Fruit fly (Drosophila melanogaster): ENCODE results near the gene Gabat.
A peak's percentile ranks its signal among the peaks of the same experiment; 100 is the strongest.

The Gabat gene

DNA sequence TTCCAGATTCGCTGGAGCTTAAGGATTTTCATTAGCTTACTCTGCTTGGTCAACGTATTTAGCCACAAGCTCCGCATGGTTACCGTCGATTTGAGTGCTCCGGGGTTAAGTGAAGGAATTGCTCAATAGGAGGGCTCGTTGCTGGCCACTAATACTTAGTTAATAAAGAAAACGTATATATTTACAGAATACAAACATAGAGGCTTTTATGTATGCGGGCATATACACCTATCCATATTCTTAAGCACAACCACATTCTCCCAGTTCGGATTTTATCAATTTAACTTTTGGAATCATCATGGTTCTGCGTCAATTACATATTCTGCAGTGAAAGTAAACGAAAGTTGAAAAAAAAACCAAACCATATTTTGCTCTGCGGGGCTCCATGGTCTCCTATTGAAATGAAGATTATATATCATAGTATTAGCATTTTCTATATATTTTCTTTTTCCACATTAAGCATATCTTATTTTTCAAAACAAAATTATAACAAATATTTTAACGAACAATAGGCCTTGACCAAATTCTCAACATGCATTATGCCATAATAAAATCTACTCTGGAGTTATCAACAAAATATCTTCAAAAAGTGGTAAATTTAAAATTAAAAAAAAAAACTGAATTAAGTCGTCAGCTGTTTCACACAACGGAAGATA lies at the start of gene Gabat, which contains the start of gene Tom20:
Gene Gabat (minus strand): TSS at position 606 of the 656 bp plus-strand sequence.
Gene Tom20 (plus strand): TSS at position 564 of the 656 bp plus-strand sequence.
- no peak for TF ChIP-seq Myc (optimal IDR thresholded peaks at IDR 0.05)
- no peak for TF ChIP-seq ttk (optimal IDR thresholded peaks at IDR 0.05)
- TF ChIP-seq insv (optimal IDR thresholded peaks at IDR 0.05), result no peak
- no peak for TF ChIP-seq psq (optimal IDR thresholded peaks at IDR 0.05)
- no peak for TF ChIP-seq h (optimal IDR thresholded peaks at IDR 0.05)
- no peak for TF ChIP-seq Sin3A (optimal IDR thresholded peaks at IDR 0.05)

DNA sequence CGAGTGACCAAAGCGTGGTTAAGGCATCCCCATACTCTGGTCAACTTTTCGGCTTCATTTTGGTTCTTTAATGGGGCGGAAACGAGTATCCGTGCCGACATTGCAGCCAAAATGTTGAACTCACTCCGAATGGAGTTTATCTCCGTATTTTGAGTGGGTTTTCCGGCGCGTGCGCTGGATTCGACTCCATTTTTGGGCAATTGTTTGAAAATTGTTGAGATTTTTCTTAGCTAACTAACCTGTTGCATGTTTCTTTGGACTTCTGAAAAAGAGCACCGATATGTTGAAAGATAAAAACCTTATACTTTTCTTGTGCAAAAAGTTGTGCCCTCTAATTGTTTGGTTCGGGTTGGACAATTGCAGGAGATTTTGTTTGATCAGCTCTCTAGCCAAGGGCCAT lies 36.1 kb upstream of the Gabat start:
- TF ChIP-seq Sin3A (optimal IDR thresholded peaks at IDR 0.05), result no peak
- no peak for TF ChIP-seq psq (optimal IDR thresholded peaks at IDR 0.05)
- TF ChIP-seq Myc (optimal IDR thresholded peaks at IDR 0.05), result no peak
- TF ChIP-seq ttk (optimal IDR thresholded peaks at IDR 0.05), result no peak

DNA sequence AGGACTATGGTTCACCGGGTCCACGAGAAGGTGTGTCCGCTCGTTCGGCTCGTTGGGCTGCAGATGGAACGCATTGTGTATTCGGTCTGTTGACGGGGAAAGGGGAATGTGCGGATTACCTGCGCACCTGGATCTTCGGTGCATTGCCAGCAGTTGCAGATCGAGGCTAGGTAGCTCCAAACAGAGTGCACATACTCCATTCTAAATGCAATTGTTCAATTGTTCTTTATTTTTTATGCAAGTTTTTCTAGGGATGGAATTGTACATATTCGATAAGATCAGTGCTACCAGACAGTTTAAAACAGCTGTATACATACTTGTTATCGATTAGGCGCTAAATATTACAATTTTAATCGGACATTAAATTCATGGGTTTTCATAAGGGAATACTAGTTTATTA lies 28.3 kb upstream of the Gabat start, which contains the start of gene Lamtor1:
Gene Lamtor1 (minus strand): TSS at position 268 of the 400 bp plus-strand sequence.
- TF ChIP-seq insv (optimal IDR thresholded peaks at IDR 0.05), result no peak
- peak; percentile 79 for TF ChIP-seq psq (optimal IDR thresholded peaks at IDR 0.05)
- TF ChIP-seq Sin3A (optimal IDR thresholded peaks at IDR 0.05), result no peak
- no peak for TF ChIP-seq ttk (optimal IDR thresholded peaks at IDR 0.05)

DNA sequence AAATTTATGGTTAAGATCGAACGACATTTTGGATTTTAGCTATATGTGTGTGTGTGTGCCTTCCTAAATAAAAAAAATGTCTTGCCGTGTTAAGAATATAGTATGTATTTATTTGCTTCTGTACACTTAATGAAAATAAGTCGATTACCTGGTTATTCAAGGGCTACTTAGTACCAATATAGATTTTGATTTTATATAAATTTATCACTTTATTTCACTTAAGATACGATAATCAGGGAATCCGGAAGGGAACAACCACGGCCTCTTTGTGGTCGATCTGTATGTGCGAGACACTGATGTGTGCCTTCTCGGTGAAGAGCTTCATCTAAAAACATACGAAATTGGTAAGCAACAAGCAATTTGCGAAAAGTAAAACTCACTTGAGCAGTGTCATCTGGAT lies 27.2 kb upstream of the Gabat start, which contains the start of gene CG14183:
Gene CG14183 (minus strand): TSS at position 101 of the 400 bp plus-strand sequence.
- TF ChIP-seq psq (optimal IDR thresholded peaks at IDR 0.05), result no peak
- TF ChIP-seq h (optimal IDR thresholded peaks at IDR 0.05), result no peak
- no peak for TF ChIP-seq Sin3A (optimal IDR thresholded peaks at IDR 0.05)
- no peak for TF ChIP-seq insv (optimal IDR thresholded peaks at IDR 0.05)
- no peak for TF ChIP-seq ttk (optimal IDR thresholded peaks at IDR 0.05)
- no peak for TF ChIP-seq Myc (optimal IDR thresholded peaks at IDR 0.05)

DNA sequence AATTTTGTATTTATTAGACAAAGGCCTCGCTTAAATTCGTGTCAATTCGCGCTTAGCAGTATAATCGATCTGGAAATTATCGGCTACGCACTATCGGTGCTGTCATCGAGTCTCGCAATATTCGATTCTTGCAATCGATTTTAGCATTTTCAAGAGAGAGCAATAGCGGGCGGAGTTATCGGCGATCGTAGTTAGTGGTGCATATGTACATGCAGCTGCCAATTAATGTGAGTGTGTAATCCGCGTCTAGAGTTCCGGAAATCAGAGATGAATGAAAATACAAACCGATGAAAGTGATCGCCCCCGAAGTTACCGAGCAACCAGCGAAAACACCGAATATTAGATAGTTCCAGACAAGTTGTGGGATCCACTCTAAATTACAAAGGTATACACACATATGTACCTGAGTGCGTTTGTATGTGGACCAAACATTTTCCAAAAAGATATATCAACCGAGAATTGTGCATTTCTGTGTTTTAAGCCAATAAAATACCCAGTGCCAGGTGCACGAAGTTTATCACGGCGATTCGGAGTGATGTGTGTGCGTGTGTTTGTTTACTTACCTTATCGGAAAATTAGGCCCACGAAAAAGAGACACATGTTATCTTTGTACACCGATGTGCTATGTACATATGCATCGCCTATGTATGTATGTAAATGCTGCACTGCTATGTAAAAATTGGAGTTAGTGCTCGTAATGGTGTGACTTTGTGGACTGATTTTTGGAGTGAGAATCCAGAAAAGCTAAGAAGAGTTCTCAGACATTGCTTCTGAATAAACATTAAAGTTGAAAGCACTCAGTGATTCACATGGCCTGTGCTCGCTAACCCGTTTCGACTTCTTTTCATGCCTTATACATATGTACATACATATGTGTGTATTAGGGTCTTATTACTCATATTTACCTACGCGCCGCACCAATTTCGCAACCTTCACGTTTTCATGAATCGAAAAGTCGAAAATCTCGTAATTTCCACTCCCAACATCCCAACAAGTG lies 6.1 kb upstream of the Gabat start:
- peak; percentile 78 for TF ChIP-seq psq (optimal IDR thresholded peaks at IDR 0.05)
- no peak for TF ChIP-seq ttk (optimal IDR thresholded peaks at IDR 0.05)

DNA sequence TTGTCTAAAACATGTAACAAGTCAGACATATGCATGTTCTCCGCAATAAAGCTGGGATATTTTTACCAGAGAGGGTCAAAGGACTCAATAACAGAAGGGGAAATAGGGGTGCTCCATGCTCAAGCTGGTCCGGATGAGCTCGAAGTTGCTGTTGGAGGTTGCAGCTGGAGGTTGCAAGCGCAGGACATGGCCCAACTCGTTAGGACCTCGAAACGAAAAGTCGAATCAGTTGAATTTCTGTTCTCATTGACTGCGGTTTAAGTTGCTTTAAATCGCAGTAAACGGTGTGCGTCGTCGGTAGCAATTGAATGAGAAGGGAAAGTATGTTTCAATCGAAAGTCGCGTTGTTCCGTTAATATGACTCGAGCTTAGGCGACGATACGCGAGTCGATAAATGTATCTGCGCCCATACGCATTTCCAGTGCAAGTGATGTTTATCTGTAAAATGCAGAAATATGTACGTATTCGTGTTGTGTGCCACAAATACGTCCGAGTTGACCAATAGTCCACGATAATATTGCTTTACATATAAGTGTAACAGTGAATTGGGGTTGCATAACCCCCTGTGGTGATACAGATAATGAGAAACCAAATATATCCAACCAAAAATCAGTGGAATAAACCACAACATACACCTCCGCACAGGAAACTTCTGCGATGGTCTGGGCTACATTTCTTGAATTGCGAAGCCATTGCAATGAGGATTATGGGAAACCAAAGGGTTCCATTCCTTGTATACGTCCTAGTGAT lies 4.7 kb upstream of the Gabat start, which contains the start of gene kug:
Gene kug (plus strand): TSS at position 269 of the 750 bp plus-strand sequence.
- no peak for TF ChIP-seq psq (optimal IDR thresholded peaks at IDR 0.05)
- TF ChIP-seq insv (optimal IDR thresholded peaks at IDR 0.05), result no peak
- no peak for TF ChIP-seq Sin3A (optimal IDR thresholded peaks at IDR 0.05)
- TF ChIP-seq h (optimal IDR thresholded peaks at IDR 0.05), result no peak
- TF ChIP-seq Myc (optimal IDR thresholded peaks at IDR 0.05), result no peak
- no peak for TF ChIP-seq ttk (optimal IDR thresholded peaks at IDR 0.05)

DNA sequence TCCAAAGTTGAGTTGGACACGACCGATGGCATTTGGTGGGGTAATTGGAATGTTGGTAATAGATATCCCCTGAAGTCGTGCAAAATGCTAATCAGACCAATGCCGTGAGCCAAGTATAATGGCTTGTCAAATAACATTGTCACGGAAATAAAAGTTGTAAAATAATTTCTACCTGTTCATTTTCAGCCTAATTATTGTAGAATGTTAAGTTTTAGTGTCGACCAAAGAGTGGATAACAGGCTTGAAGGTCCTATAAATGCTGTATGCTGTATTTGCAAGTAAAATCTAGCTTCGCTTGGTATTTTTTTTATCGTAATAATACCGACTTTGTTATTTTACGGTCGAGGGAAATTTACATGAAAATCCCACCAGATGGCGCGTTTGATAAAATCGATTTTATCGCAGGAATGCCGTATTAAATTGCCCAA lies 4.0 kb upstream of the Gabat start:
- TF ChIP-seq Myc (optimal IDR thresholded peaks at IDR 0.05) (no peak), ttk (optimal IDR thresholded peaks at IDR 0.05) (no peak), insv (optimal IDR thresholded peaks at IDR 0.05) (no peak), psq (optimal IDR thresholded peaks at IDR 0.05) (no peak), Sin3A (optimal IDR thresholded peaks at IDR 0.05) (no peak), h (optimal IDR thresholded peaks at IDR 0.05) (no peak)

DNA sequence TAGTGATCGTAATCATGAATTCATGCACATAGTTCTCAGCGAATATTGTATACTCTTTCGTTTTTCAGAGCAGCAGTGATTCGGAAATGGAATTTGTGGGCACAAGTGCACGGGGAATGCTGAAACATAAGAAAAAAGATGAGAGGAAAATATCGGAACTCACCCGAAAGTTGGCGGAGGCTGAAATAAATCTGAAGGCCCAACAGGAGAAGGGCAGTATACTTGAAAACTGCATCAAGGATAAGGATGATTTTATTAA lies 2.7 kb upstream of the Gabat start:
- TF ChIP-seq h (optimal IDR thresholded peaks at IDR 0.05) (no peak), ttk (optimal IDR thresholded peaks at IDR 0.05) (no peak), insv (optimal IDR thresholded peaks at IDR 0.05) (no peak), Sin3A (optimal IDR thresholded peaks at IDR 0.05) (no peak), psq (optimal IDR thresholded peaks at IDR 0.05) (no peak), Myc (optimal IDR thresholded peaks at IDR 0.05) (no peak)

DNA sequence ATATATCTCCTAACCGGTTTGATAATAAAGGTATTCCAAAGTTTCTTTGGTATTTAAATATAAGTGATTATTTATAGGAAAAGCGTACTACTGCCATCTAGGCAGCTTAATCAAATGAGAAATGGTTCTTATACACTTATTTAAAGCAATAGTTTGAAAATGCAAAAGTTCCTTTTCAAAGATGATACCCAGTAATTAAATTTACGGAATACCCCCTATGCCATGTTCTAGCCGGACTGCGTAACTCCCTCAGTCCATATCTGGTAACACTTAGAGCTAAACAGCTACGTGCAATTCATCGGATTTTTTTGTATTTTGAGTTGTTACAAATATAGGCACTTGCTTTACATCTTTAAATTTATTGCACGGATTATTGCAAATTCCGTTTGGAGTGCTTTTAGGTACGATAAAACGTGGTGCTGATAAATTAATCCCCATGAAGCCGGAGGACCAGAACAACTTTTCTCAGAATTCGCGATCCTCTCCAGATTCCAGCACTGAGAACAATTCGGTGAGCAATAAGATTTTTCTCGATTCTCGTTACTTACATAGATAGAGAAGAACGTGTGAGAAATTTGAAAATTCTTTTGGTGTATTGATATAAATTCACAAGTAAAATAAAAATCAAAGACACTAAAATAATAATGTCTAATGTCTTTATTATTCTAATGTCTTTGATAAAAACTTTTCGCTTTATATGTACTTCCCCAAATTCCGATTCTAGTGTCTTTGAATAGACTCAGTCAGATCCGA lies 2.2 kb upstream of the Gabat start, which contains the start of gene CG7668:
Gene CG7668 (plus strand): TSS at position 255 of the 753 bp plus-strand sequence.
- no peak for TF ChIP-seq ttk (optimal IDR thresholded peaks at IDR 0.05)
- no peak for TF ChIP-seq h (optimal IDR thresholded peaks at IDR 0.05)
- TF ChIP-seq insv (optimal IDR thresholded peaks at IDR 0.05), result no peak
- no peak for TF ChIP-seq Sin3A (optimal IDR thresholded peaks at IDR 0.05)
- TF ChIP-seq psq (optimal IDR thresholded peaks at IDR 0.05), result no peak
- no peak for TF ChIP-seq Myc (optimal IDR thresholded peaks at IDR 0.05)

DNA sequence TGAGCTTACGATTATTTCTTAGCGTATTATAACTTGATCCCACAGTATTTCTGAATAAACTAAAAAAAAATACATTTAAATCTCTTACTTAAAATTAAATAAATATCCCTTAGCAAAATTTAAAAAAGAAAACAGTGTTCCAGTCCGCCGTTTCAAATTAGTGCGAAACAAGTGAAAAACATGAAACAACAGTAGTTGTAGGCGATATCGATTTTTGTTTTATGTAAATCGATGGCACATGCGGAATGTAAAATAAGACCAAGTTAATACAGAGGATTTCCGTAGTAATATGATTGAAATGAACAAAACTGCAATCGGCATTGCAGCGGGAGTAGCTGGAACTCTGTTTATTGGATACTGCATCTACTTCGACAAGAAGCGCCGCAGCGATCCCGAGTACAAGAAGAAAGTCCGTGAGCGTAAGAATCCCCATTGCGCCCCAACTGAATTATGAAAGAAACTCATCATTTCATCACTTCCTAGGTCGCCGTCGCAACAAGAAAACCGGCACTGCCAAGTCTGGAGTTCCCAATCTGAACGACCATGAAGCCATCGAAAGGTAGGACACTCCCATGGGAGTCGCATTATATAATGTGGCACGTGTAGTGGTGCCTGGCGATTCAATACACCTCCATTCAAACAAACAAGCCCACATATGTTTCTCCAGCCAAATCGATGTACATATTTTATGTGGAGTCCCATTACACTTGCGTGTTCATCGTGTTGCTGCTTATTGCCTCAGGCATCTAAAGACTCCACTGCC lies 573 bp upstream of the Gabat start:
- no peak for TF ChIP-seq h (optimal IDR thresholded peaks at IDR 0.05)
- TF ChIP-seq psq (optimal IDR thresholded peaks at IDR 0.05), result no peak
- no peak for TF ChIP-seq ttk (optimal IDR thresholded peaks at IDR 0.05)
- no peak for TF ChIP-seq Myc (optimal IDR thresholded peaks at IDR 0.05)
- TF ChIP-seq Sin3A (optimal IDR thresholded peaks at IDR 0.05), result no peak
- TF ChIP-seq insv (optimal IDR thresholded peaks at IDR 0.05), result no peak
